Worm (Caenorhabditis elegans) whole organism, L1 larva: ENCODE data around the gene C54E4.4.

Source experiments
- ama-1 ChIP-seq: fragments of 150-350 bp; optimal IDR thresholded peaks from 2 replicates; lab custom pipeline; 2014
- ceh-82 ChIP-seq, 3 experiments: fragments of 150-350 bp in 1 of 3; sonication (generic microtip) in 2 of 3; optimal IDR thresholded peaks; 2 replicates each; lab custom pipeline; 2014 to 2017; ENCODE audit warnings: missing biosample characterization in 3 of 3, missing genetic modification characterization in 3 of 3
- fkh-10 ChIP-seq: sonication (generic microtip); optimal IDR thresholded peaks from 2 replicates; lab custom pipeline; 2017; ENCODE audit warnings: missing biosample characterization, missing genetic modification reagents, missing genetic modification characterization
- hlh-4 ChIP-seq: sonication (generic microtip); optimal IDR thresholded peaks from 2 replicates; lab custom pipeline; 2016; ENCODE audit warnings: mild to moderate bottlenecking, missing genetic modification characterization, missing compliant biosample characterization
- lin-13 ChIP-seq: fragments of 150-350 bp; optimal IDR thresholded peaks from 2 replicates; lab custom pipeline; 2014; ENCODE audit warnings: missing biosample characterization, missing genetic modification reagents, missing genetic modification characterization
- mep-1 ChIP-seq: fragments of 150-350 bp; optimal IDR thresholded peaks from 2 replicates; lab custom pipeline; 2014; ENCODE audit warnings: missing biosample characterization, missing genetic modification characterization
- nhr-19 ChIP-seq: fragments of 200-800 bp; sonication (Bioruptor generic); conservative IDR thresholded peaks from 2 replicates; pipeline ENCODE4 v1.3.6; 2022; ENCODE audit warnings: missing genetic modification characterization, missing compliant biosample characterization
- nhr-20 ChIP-seq: sonication (generic microtip); optimal IDR thresholded peaks from 2 replicates; lab custom pipeline; 2016; ENCODE audit warnings: mild to moderate bottlenecking, missing genetic modification characterization, missing compliant biosample characterization
- nhr-237 ChIP-seq: fragments of 150-350 bp; optimal IDR thresholded peaks from 2 replicates; lab custom pipeline; 2014; ENCODE audit warnings: missing biosample characterization, missing genetic modification characterization
- unc-86 ChIP-seq: sonication (generic microtip); optimal IDR thresholded peaks from 2 replicates; lab custom pipeline; 2016; ENCODE audit warnings: missing genetic modification characterization, missing compliant biosample characterization
- zag-1 ChIP-seq: fragments of 150-350 bp; optimal IDR thresholded peaks from 2 replicates; lab custom pipeline; 2014; ENCODE audit warnings: missing biosample characterization, missing genetic modification characterization

DNA sequence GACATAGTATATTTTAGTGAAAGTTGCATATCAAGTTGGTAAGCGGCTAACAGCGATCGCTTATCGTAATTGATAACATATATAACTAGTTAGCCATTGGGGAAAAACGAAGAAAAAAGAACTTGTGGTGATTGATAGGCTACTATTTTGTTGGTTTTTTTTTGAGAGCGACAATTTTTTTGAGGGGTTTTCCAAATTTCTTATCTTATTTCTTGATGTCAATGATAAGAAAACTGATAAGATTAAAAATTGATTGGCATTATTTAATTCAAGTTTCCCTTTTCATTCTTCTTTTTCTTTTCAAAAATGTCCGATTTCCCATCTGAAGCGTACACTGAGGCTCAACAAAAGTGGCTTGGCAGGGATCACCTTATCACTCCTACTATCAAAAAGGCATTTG, 37.7 kb downstream of the C54E4.4 start, which contains the start of gene prmt-6:
- TF ChIP-seq nhr-237 (tag; lab: Kevin White, UChicago) (no peak), lin-13 (GFP tag; lab: Kevin White, UChicago) (no peak), mep-1 (tag; lab: Kevin White, UChicago) (no peak), ceh-82 (tag; optimal IDR thresholded peaks at IDR 0.05; lab: Kevin White, UChicago) (no peak), zag-1 (no peak), nhr-19 (GFP tag; lab: Robert Waterston, UW) (no peak), ama-1 (no peak), nhr-20 (tag; lab: Kevin White, UChicago) (no peak), unc-86 (tag; lab: Kevin White, UChicago) (no peak), fkh-10 (GFP tag; lab: Kevin White, UChicago) (no peak), hlh-4 (tag; lab: Kevin White, UChicago) (no peak)
